Worm (Caenorhabditis elegans) whole organism, L2 larva: ENCODE results near the gene clec-83.
A peak's percentile ranks its signal among the peaks of the same experiment; 100 is the strongest.

Experiments
- C34F6.9 ChIP-seq: fragments of 150-350 bp; optimal IDR thresholded peaks from 2 replicates; lab custom pipeline; 2014; ENCODE audit warnings: missing biosample characterization, missing genetic modification characterization
- F13H6.1 ChIP-seq: sonication (generic microtip); optimal IDR thresholded peaks from 2 replicates; lab custom pipeline; 2016; ENCODE audit warnings: missing genetic modification characterization, missing compliant biosample characterization
- R02D3.7 ChIP-seq: fragments of 150-350 bp; optimal IDR thresholded peaks from 2 replicates; lab custom pipeline; 2014; ENCODE audit warnings: missing biosample characterization, missing genetic modification characterization
- Y55F3AM.14 ChIP-seq: fragments of 200-800 bp; sonication (Bioruptor generic); optimal IDR thresholded peaks from 2 replicates; lab custom pipeline; 2018; ENCODE audit warnings: mild to moderate bottlenecking, missing genetic modification characterization, missing compliant biosample characterization
- ZK546.5 ChIP-seq: sonication (generic microtip); optimal IDR thresholded peaks from 2 replicates; lab custom pipeline; 2017; ENCODE audit warnings: missing biosample characterization, missing genetic modification characterization
- aly-2 ChIP-seq: fragments of 150-350 bp; optimal IDR thresholded peaks from 2 replicates; lab custom pipeline; 2014; ENCODE audit warnings: missing biosample characterization, missing genetic modification characterization
- ama-1 ChIP-seq: fragments of 150-350 bp; optimal IDR thresholded peaks from 2 replicates; lab custom pipeline; 2018; ENCODE audit warnings: inconsistent platforms
- blmp-1 ChIP-seq: sonication (generic microtip); optimal IDR thresholded peaks from 2 replicates; lab custom pipeline; 2017; ENCODE audit warnings: missing genetic modification characterization, mild to moderate bottlenecking, missing compliant biosample characterization, antibody characterized with exemption, moderate library complexity; ENCODE audit not compliant: insufficient read depth
- ceh-16 ChIP-seq: fragments of 150-350 bp; optimal IDR thresholded peaks from 2 replicates; lab custom pipeline; 2014; ENCODE audit warnings: missing biosample characterization, missing genetic modification characterization
- ceh-82 ChIP-seq: fragments of 150-350 bp; optimal IDR thresholded peaks from 2 replicates; lab custom pipeline; 2014; ENCODE audit warnings: missing biosample characterization, missing genetic modification characterization
- crh-2 ChIP-seq: sonication (generic microtip); optimal IDR thresholded peaks from 2 replicates; lab custom pipeline; 2017; ENCODE audit warnings: missing biosample characterization, missing genetic modification characterization
- dmd-4 ChIP-seq: sonication (generic microtip); optimal IDR thresholded peaks from 2 replicates; lab custom pipeline; 2017; ENCODE audit warnings: missing biosample characterization, missing genetic modification characterization
- egl-27 ChIP-seq: sonication (generic microtip); optimal IDR thresholded peaks from 3 replicates; lab custom pipeline; 2017; ENCODE audit warnings: missing biosample characterization, missing genetic modification reagents, missing genetic modification characterization
- elt-1 ChIP-seq: fragments of 150-350 bp; optimal IDR thresholded peaks from 2 replicates; lab custom pipeline; 2014; ENCODE audit warnings: missing biosample characterization, missing genetic modification characterization
- fos-1 ChIP-seq: fragments of 150-350 bp; optimal IDR thresholded peaks from 2 replicates; lab custom pipeline; 2014; ENCODE audit warnings: missing biosample characterization, missing genetic modification characterization
- gmeb-1 ChIP-seq: fragments of 150-350 bp; optimal IDR thresholded peaks from 2 replicates; lab custom pipeline; 2014; ENCODE audit warnings: missing biosample characterization, missing genetic modification characterization
- lin-11 ChIP-seq: fragments of 150-350 bp; sonication (generic microtip); optimal IDR thresholded peaks from 2 replicates; lab custom pipeline; 2014; ENCODE audit warnings: missing biosample characterization, missing genetic modification characterization, inconsistent platforms, mixed read lengths
- lin-13 ChIP-seq: fragments of 150-350 bp; optimal IDR thresholded peaks from 2 replicates; lab custom pipeline; 2014; ENCODE audit warnings: missing biosample characterization, missing genetic modification reagents, missing genetic modification characterization
- lin-39 ChIP-seq: fragments of 150-350 bp; optimal IDR thresholded peaks from 2 replicates; lab custom pipeline; 2014; ENCODE audit warnings: missing biosample characterization, missing genetic modification reagents, missing genetic modification characterization
- lsy-2 ChIP-seq, 2 experiments: fragments of 150-350 bp in 1 of 2; sonication (generic microtip) in 1 of 2; optimal IDR thresholded peaks; 2 replicates each; lab custom pipeline; 2014 to 2017; ENCODE audit warnings: missing biosample characterization in 2 of 2, missing genetic modification characterization in 2 of 2
- mab-5 ChIP-seq: fragments of 150-350 bp; optimal IDR thresholded peaks from 2 replicates; lab custom pipeline; 2014; ENCODE audit warnings: missing biosample characterization, missing genetic modification characterization
- mbf-1 ChIP-seq: sonication (generic microtip); optimal IDR thresholded peaks from 2 replicates; lab custom pipeline; 2017; ENCODE audit warnings: missing biosample characterization, missing genetic modification characterization
- mdl-1 ChIP-seq, 2 experiments: fragments of 150-350 bp in 1 of 2; sonication (generic microtip) in 1 of 2; optimal IDR thresholded peaks; 2 replicates each; lab custom pipeline; 2017; ENCODE audit warnings: missing biosample characterization in 2 of 2, missing genetic modification characterization in 2 of 2
- nhr-10 ChIP-seq: sonication (generic microtip); optimal IDR thresholded peaks from 2 replicates; lab custom pipeline; 2017; ENCODE audit warnings: missing biosample characterization, missing genetic modification characterization
- nhr-12 ChIP-seq: fragments of 150-350 bp; optimal IDR thresholded peaks from 2 replicates; lab custom pipeline; 2014; ENCODE audit warnings: missing biosample characterization, missing genetic modification characterization
- nhr-129 ChIP-seq: fragments of 150-350 bp; optimal IDR thresholded peaks from 2 replicates; lab custom pipeline; 2014; ENCODE audit warnings: missing biosample characterization, missing genetic modification characterization
- nhr-21 ChIP-seq: fragments of 150-350 bp; optimal IDR thresholded peaks from 2 replicates; lab custom pipeline; 2014; ENCODE audit warnings: missing biosample characterization, missing genetic modification characterization
- nhr-23 ChIP-seq: fragments of 150-350 bp; optimal IDR thresholded peaks from 2 replicates; lab custom pipeline; 2014; ENCODE audit warnings: missing biosample characterization, missing genetic modification reagents, missing genetic modification characterization
- nhr-237 ChIP-seq: fragments of 150-350 bp; optimal IDR thresholded peaks from 2 replicates; lab custom pipeline; 2014; ENCODE audit warnings: missing biosample characterization, missing genetic modification characterization
- nhr-25 ChIP-seq: fragments of 150-350 bp; sonication (generic microtip); optimal IDR thresholded peaks from 3 replicates; lab custom pipeline; 2014; ENCODE audit warnings: missing biosample characterization, missing genetic modification characterization
- nhr-6 ChIP-seq: fragments of 150-350 bp; optimal IDR thresholded peaks from 2 replicates; lab custom pipeline; 2014; ENCODE audit warnings: missing biosample characterization, missing genetic modification characterization
- nhr-77 ChIP-seq: fragments of 150-350 bp; optimal IDR thresholded peaks from 2 replicates; lab custom pipeline; 2014; ENCODE audit warnings: missing biosample characterization, missing genetic modification characterization
- peb-1 ChIP-seq: fragments of 150-350 bp; optimal IDR thresholded peaks from 2 replicates; lab custom pipeline; 2014; ENCODE audit warnings: missing biosample characterization, missing genetic modification characterization
- skn-1 ChIP-seq: sonication (generic microtip); optimal IDR thresholded peaks from 2 replicates; lab custom pipeline; 2017; ENCODE audit warnings: missing biosample characterization, missing genetic modification characterization
- sma-3 ChIP-seq: sonication (generic microtip); optimal IDR thresholded peaks from 2 replicates; lab custom pipeline; 2016; ENCODE audit warnings: missing genetic modification reagents, missing genetic modification characterization, missing compliant biosample characterization
- sma-9 ChIP-seq, 2 experiments: fragments of 150-350 bp in 1 of 2; sonication (generic microtip) in 1 of 2; optimal IDR thresholded peaks; 2 replicates each; lab custom pipeline; 2014 to 2016; ENCODE audit warnings: missing genetic modification characterization in 2 of 2, mild to moderate bottlenecking in 1 of 2, missing biosample characterization in 1 of 2, missing compliant biosample characterization in 1 of 2, missing genetic modification reagents in 1 of 2, moderate library complexity in 1 of 2
- snpc-4 ChIP-seq: fragments of 150-350 bp; optimal IDR thresholded peaks from 2 replicates; lab custom pipeline; 2014; ENCODE audit warnings: missing biosample characterization, missing genetic modification characterization
- unc-55 ChIP-seq: fragments of 150-350 bp; sonication (generic microtip); optimal IDR thresholded peaks from 3 replicates; lab custom pipeline; 2014; ENCODE audit warnings: missing biosample characterization, missing genetic modification reagents, missing genetic modification characterization
- unc-62 ChIP-seq: fragments of 150-350 bp; optimal IDR thresholded peaks from 2 replicates; lab custom pipeline; 2014; ENCODE audit warnings: missing biosample characterization, missing genetic modification reagents, missing genetic modification characterization
- zag-1 ChIP-seq: fragments of 150-350 bp; optimal IDR thresholded peaks from 2 replicates; lab custom pipeline; 2014; ENCODE audit warnings: missing biosample characterization, missing genetic modification characterization
- ztf-1 ChIP-seq: fragments of 200-800 bp; sonication (Bioruptor generic); conservative IDR thresholded peaks from 2 replicates; pipeline ENCODE4 v1.3.6; 2022; ENCODE audit warnings: missing genetic modification characterization, missing compliant biosample characterization
- ztf-11 ChIP-seq: sonication (generic microtip); optimal IDR thresholded peaks from 2 replicates; lab custom pipeline; 2017; ENCODE audit warnings: missing biosample characterization, missing genetic modification characterization
- ztf-4 ChIP-seq: fragments of 150-350 bp; optimal IDR thresholded peaks from 2 replicates; lab custom pipeline; 2014; ENCODE audit warnings: missing biosample characterization, missing genetic modification characterization

The clec-83 gene

ce11 chrIV:2817038-2817437, 24.2 kb downstream of the clec-83 start:
- TF ChIP-seq nhr-129 (tag; lab: Kevin White, UChicago), result no peak
- TF ChIP-seq mab-5, result no peak
- TF ChIP-seq unc-62 (GFP tag; lab: Kevin White, UChicago), result no peak
- TF ChIP-seq ama-1 (lab: Kevin White, UChicago), result no peak
- no peak for TF ChIP-seq nhr-21
- no peak for TF ChIP-seq crh-2 (tag; lab: Kevin White, UChicago)
- TF ChIP-seq ceh-82 (tag; lab: Kevin White, UChicago), result no peak
- no peak for TF ChIP-seq nhr-25 (tag; lab: Kevin White, UChicago)
- TF ChIP-seq Y55F3AM.14 (GFP tag; lab: Kevin White, UChicago), result no peak
- no peak for TF ChIP-seq nhr-12 (tag; lab: Kevin White, UChicago)
- TF ChIP-seq lsy-2 (tag; optimal IDR thresholded peaks at IDR 0.05; lab: Kevin White, UChicago), result no peak
- no peak for TF ChIP-seq nhr-77 (tag; lab: Kevin White, UChicago)
- no peak for TF ChIP-seq peb-1 (tag; lab: Kevin White, UChicago)
- no peak for TF ChIP-seq skn-1 (tag; lab: Kevin White, UChicago)
- TF ChIP-seq ceh-16, result no peak
- TF ChIP-seq unc-55 (GFP tag; lab: Kevin White, UChicago), result no peak
- no peak for TF ChIP-seq fos-1 (tag; lab: Kevin White, UChicago)
- TF ChIP-seq, all 48 proteins: peak for 0

ce11 chrIV:2809208-2809607, 32.1 kb downstream of the clec-83 start, which contains the start of gene Y54G2A.76:
Gene Y54G2A.76, plus strand, starts transcription at chrIV:2809410.
- TF ChIP-seq snpc-4 (no peak), unc-62 (GFP tag; lab: Kevin White, UChicago) (no peak), mbf-1 (tag; lab: Kevin White, UChicago) (no peak), C34F6.9 (tag; lab: Kevin White, UChicago) (no peak), sma-9 (GFP tag; optimal IDR thresholded peaks at IDR 0.05; lab: Kevin White, UChicago) (no peak), sma-9 (tag; optimal IDR thresholded peaks at IDR 0.05; lab: Kevin White, UChicago) (no peak), ceh-16 (no peak), nhr-12 (tag; lab: Kevin White, UChicago) (no peak), fos-1 (tag; lab: Kevin White, UChicago) (no peak), aly-2 (no peak), ceh-82 (tag; lab: Kevin White, UChicago) (no peak), nhr-23 (tag; lab: Kevin White, UChicago) (no peak)

- TF ChIP-seq ama-1 (lab: Kevin White, UChicago), result no peak
- TF ChIP-seq elt-1, result no peak
- no peak for TF ChIP-seq fos-1 (tag; lab: Kevin White, UChicago)
- no peak for TF ChIP-seq unc-55 (GFP tag; lab: Kevin White, UChicago)
- no peak for TF ChIP-seq dmd-4 (tag; lab: Kevin White, UChicago)
- no peak for TF ChIP-seq nhr-21
- no peak for TF ChIP-seq lin-39 (tag; lab: Kevin White, UChicago)
- no peak for TF ChIP-seq Y55F3AM.14 (GFP tag; lab: Kevin White, UChicago)
- TF ChIP-seq ztf-1 (GFP tag; lab: Robert Waterston, UW), result no peak
- TF ChIP-seq nhr-77 (tag; lab: Kevin White, UChicago), result no peak
- TF ChIP-seq sma-3 (GFP tag; lab: Kevin White, UChicago), result no peak
- no peak for TF ChIP-seq lin-13 (GFP tag; lab: Kevin White, UChicago)
- no peak for TF ChIP-seq ceh-82 (tag; lab: Kevin White, UChicago)
- no peak for TF ChIP-seq F13H6.1 (tag; lab: Kevin White, UChicago)
Observed at ce11 chrIV:2808154-2808553, 33.1 kb downstream of the clec-83 start.

ce11 chrIV:2805525-2805924, 35.7 kb downstream of the clec-83 start, which contains the start of gene Y54G2A.45:
Gene Y54G2A.45, plus strand, starts transcription at chrIV:2805857.
- TF ChIP-seq elt-1 (no peak), snpc-4 (no peak), nhr-10 (tag; lab: Kevin White, UChicago) (no peak), nhr-129 (tag; lab: Kevin White, UChicago) (peak; percentile 16), mab-5 (no peak), ZK546.5 (tag; lab: Kevin White, UChicago) (no peak), dmd-4 (tag; lab: Kevin White, UChicago) (no peak), nhr-25 (tag; lab: Kevin White, UChicago) (no peak), lsy-2 (tag; optimal IDR thresholded peaks at IDR 0.05; lab: Kevin White, UChicago) (peak in 1 of 2 experiments; percentile 48), unc-55 (GFP tag; lab: Kevin White, UChicago) (peak; percentile 37), R02D3.7 (tag; lab: Kevin White, UChicago) (no peak), blmp-1 (tag; lab: Kevin White, UChicago) (no peak), Y55F3AM.14 (GFP tag; lab: Kevin White, UChicago) (peak; percentile 11), unc-62 (GFP tag; lab: Kevin White, UChicago) (no peak), sma-3 (GFP tag; lab: Kevin White, UChicago) (peak; percentile 19), zag-1 (tag; lab: Kevin White, UChicago) (no peak), gmeb-1 (peak; percentile 42), ama-1 (lab: Kevin White, UChicago) (no peak), nhr-237 (tag; lab: Kevin White, UChicago) (no peak), nhr-6 (tag; lab: Kevin White, UChicago) (no peak), ceh-82 (tag; lab: Kevin White, UChicago) (no peak), fos-1 (tag; lab: Kevin White, UChicago) (peak; percentile 90), lin-11 (tag; lab: Kevin White, UChicago) (no peak), nhr-12 (tag; lab: Kevin White, UChicago) (no peak), ztf-11 (tag; lab: Kevin White, UChicago) (no peak), mdl-1 (tag; optimal IDR thresholded peaks at IDR 0.05; lab: Kevin White, UChicago) (no peak), lin-13 (GFP tag; lab: Kevin White, UChicago) (peak; percentile 28), egl-27 (no peak), nhr-21 (no peak), aly-2 (no peak), lin-39 (tag; lab: Kevin White, UChicago) (no peak), ztf-4 (tag; lab: Kevin White, UChicago) (no peak), skn-1 (tag; lab: Kevin White, UChicago) (peak; percentile 41)
